Worm (Caenorhabditis elegans) whole organism, L4/young adult: Measurements from ENCODE around the gene dhs-12.

Experiments
- W03F9.2 ChIP-seq: fragments of 150-350 bp; optimal IDR thresholded peaks from 2 replicates; lab custom pipeline; 2014; ENCODE audit warnings: missing biosample characterization, missing genetic modification characterization
- him-1 ChIP-seq: sonication (generic microtip); optimal IDR thresholded peaks from 2 replicates; lab custom pipeline; 2016; ENCODE audit warnings: missing genotype, missing genetic modification reagents, missing genetic modification characterization, missing compliant biosample characterization

DNA sequence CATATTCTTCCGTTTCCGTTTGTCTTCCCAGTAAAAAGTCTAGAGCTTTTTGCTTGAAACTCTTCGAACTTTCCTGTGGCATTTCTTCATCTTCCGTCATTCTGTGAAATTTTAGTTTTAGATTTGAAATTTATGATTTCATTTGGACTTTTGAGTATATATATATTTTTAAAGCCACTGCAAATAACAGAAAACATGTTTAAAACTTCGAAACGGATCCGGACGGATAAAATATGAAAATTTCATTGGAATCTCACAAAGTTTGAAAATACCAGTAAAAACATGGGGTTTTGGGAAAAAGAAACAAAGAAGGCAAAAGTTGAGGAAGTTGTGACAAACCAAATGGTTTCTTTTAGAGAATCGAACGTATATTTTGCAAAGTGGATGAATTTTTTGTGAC lies 6.7 kb downstream of the dhs-12 start, which contains the start of gene pigs-1:
- TF ChIP-seq W03F9.2 (tag; lab: Kevin White, UChicago) (no peak), him-1 (tag; lab: Kevin White, UChicago) (no peak)
